Worm (Caenorhabditis elegans): Measurements from ENCODE around the gene C56G2.5.
"Not testable (repeated sequence)": the region's sequence is repeated elsewhere in the genome, so short reads cannot be mapped to it uniquely, and the experiment has no call there.

- TF ChIP-seq ztf-11 (tag; optimal IDR thresholded peaks at IDR 0.05); skn-1 (tag; optimal IDR thresholded peaks at IDR 0.05); nhr-237 (tag; optimal IDR thresholded peaks at IDR 0.05); lin-39 (tag; optimal IDR thresholded peaks at IDR 0.05); elt-1 (tag; optimal IDR thresholded peaks at IDR 0.05); fkh-10 (GFP tag; optimal IDR thresholded peaks at IDR 0.05); ceh-28 (tag; optimal IDR thresholded peaks at IDR 0.05); zag-1 (tag; optimal IDR thresholded peaks at IDR 0.05); unc-39 (tag; optimal IDR thresholded peaks at IDR 0.05); elt-2 (tag; optimal IDR thresholded peaks at IDR 0.05); nhr-23 (tag; optimal IDR thresholded peaks at IDR 0.05); eor-1 (tag; optimal IDR thresholded peaks at IDR 0.05): not testable (repeated sequence)
- peak; percentile 53 for TF ChIP-seq nfya-1 (tag; optimal IDR thresholded peaks at IDR 0.05; ENCODE audit: insufficient read depth)
Measured at ce11 chrIII:6301685-6302084, 22.4 kb downstream of the C56G2.5 start.

All from whole organism, L3 larva.